Fruit fly (Drosophila melanogaster) whole organism, prepupa: ENCODE results near the gene CG32075.

Experiments
- CG31627 ChIP-seq: fragments of 200-800 bp; sonication (Bioruptor generic); optimal IDR thresholded peaks from 3 replicates; lab custom pipeline; 2016; ENCODE audit warnings: missing biosample characterization, missing genetic modification characterization
- CG34406 ChIP-seq: fragments of 200-800 bp; sonication (Bioruptor generic); optimal IDR thresholded peaks from 3 replicates; lab custom pipeline; 2016; ENCODE audit warnings: missing biosample characterization, missing genetic modification characterization
- CG6854 ChIP-seq: fragments of 200-800 bp; sonication (Bioruptor generic); optimal IDR thresholded peaks from 2 replicates; lab custom pipeline; 2017; ENCODE audit warnings: missing biosample characterization, mild to moderate bottlenecking, missing genetic modification characterization
- CG9139 ChIP-seq: fragments of 200-800 bp; sonication (Bioruptor generic); optimal IDR thresholded peaks from 3 replicates; lab custom pipeline; 2017; ENCODE audit warnings: missing biosample characterization, mild to moderate bottlenecking, missing genetic modification characterization
- Eip78C ChIP-seq: fragments of 200-800 bp; sonication (Bioruptor generic); peaks from one replicate; lab custom pipeline; 2016; ENCODE audit warnings: missing biosample characterization, missing genetic modification characterization
- Ets96B ChIP-seq: fragments of 200-800 bp; optimal IDR thresholded peaks from 2 replicates; lab custom pipeline; 2019; ENCODE audit warnings: missing biosample characterization, mild to moderate bottlenecking, missing genetic modification characterization, moderate library complexity
- Sox102F ChIP-seq: fragments of 200-800 bp; sonication (Bioruptor generic); optimal IDR thresholded peaks from 2 replicates; lab custom pipeline; 2016; ENCODE audit warnings: missing biosample characterization, mild to moderate bottlenecking, missing genetic modification characterization
- achi ChIP-seq: fragments of 200-800 bp; sonication (Bioruptor generic); optimal IDR thresholded peaks from 3 replicates; lab custom pipeline; 2016; ENCODE audit warnings: missing biosample characterization, missing genetic modification characterization
- acj6 ChIP-seq: fragments of 200-800 bp; sonication (Bioruptor generic); optimal IDR thresholded peaks from 3 replicates; lab custom pipeline; 2016; ENCODE audit warnings: missing biosample characterization, missing genetic modification characterization
- cyc ChIP-seq: fragments of 200-800 bp; sonication (Bioruptor generic); optimal IDR thresholded peaks from 3 replicates; lab custom pipeline; 2016; ENCODE audit warnings: missing biosample characterization, missing genetic modification characterization
- salr ChIP-seq, 2 experiments: fragments of 200-800 bp; sonication (Bioruptor generic); optimal IDR thresholded peaks; 3 replicates each; lab custom pipeline; 2016 to 2018; ENCODE audit warnings: missing biosample characterization in 2 of 2, missing genetic modification characterization in 2 of 2, mild to moderate bottlenecking in 1 of 2
- vri ChIP-seq: fragments of 200-800 bp; sonication (Bioruptor generic); optimal IDR thresholded peaks from 3 replicates; lab custom pipeline; 2016; ENCODE audit warnings: missing biosample characterization, mild to moderate bottlenecking, missing genetic modification characterization

DNA sequence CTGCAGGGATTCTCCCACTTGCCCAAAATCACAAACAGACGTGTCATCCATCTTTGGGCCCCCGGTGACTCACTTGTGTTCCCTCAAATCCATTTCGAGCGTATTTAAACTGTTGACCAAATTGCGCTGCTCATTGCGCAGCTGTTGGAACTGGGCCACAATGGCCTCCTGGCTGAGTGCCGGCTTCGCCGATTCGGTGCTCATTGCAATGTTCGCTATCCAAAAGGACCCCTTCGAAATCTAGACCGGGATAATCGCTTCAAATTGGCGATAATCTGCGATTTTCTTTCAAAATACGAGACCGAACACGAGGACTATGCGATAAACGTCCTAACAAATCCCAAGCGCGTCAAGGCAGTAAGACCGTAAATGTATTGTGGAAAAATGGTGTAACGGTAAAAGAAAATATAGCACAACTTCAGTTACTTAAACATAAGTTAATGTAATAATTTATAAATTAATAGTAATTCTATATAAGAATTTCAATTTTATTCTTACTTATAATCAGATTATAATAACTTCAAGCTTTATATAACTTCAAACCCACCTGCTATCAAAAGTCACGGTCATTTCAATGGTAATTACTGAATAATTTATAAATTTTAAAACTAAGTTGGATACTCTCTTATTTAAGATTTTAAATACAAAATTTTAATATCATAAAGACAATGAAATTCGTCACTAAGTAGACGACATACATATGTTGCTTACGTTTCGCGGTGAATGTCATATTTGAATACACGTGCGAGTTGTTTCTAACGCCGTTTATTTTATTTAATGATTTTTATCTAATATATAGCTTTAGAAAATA lies 9.5 kb upstream of the CG32075 start, which contains the start of the genes Pfdn2 and Noc1:
- TF ChIP-seq CG31627 (GFP tag; lab: Kevin White, UChicago) (peak; percentile 51), Eip78C (no peak), vri (GFP tag; lab: Kevin White, UChicago) (no peak), achi (no peak), Sox102F (GFP tag; lab: Kevin White, UChicago) (no peak), CG34406 (GFP tag; lab: Kevin White, UChicago) (no peak), salr (GFP tag; optimal IDR thresholded peaks at IDR 0.05; lab: Kevin White, UChicago) (no peak), CG9139 (no peak), Ets96B (tag; lab: Kevin White, UChicago) (no peak), CG6854 (GFP tag; lab: Kevin White, UChicago) (peak; percentile 20), acj6 (no peak), cyc (no peak)
